Worm (Caenorhabditis elegans) whole organism, L3 larva: Measurements from ENCODE around the gene F17A9.4.

Source experiments
- ZK546.5 ChIP-seq: sonication (generic microtip); optimal IDR thresholded peaks from 2 replicates; lab custom pipeline; 2017; ENCODE audit warnings: missing biosample characterization, missing genetic modification characterization
- ama-1 ChIP-seq: fragments of 150-350 bp; optimal IDR thresholded peaks from 2 replicates; lab custom pipeline; 2018
- ceh-16 ChIP-seq: sonication (generic microtip); optimal IDR thresholded peaks from 2 replicates; lab custom pipeline; 2017; ENCODE audit warnings: missing biosample characterization, missing genetic modification characterization
- ceh-28 ChIP-seq: fragments of 150-350 bp; optimal IDR thresholded peaks from 2 replicates; lab custom pipeline; 2014; ENCODE audit warnings: missing biosample characterization, missing genetic modification reagents, missing genetic modification characterization
- ceh-82 ChIP-seq: fragments of 150-350 bp; optimal IDR thresholded peaks from 2 replicates; lab custom pipeline; 2014; ENCODE audit warnings: missing biosample characterization, missing genetic modification characterization
- daf-12 ChIP-seq: fragments of 150-350 bp; optimal IDR thresholded peaks from 2 replicates; lab custom pipeline; 2014; ENCODE audit warnings: missing biosample characterization, missing genetic modification reagents, missing genetic modification characterization
- egl-27 ChIP-seq: sonication (generic microtip); optimal IDR thresholded peaks from 4 replicates; lab custom pipeline; 2017; ENCODE audit warnings: missing biosample characterization, missing genetic modification reagents, missing genetic modification characterization
- egl-5 ChIP-seq: fragments of 150-350 bp; optimal IDR thresholded peaks from 2 replicates; lab custom pipeline; 2017; ENCODE audit warnings: missing biosample characterization, missing genetic modification reagents, missing genetic modification characterization, inconsistent platforms
- elt-1 ChIP-seq: fragments of 150-350 bp; optimal IDR thresholded peaks from 2 replicates; lab custom pipeline; 2014; ENCODE audit warnings: missing biosample characterization, missing genetic modification characterization
- elt-2 ChIP-seq: sonication (generic microtip); optimal IDR thresholded peaks from 2 replicates; lab custom pipeline; 2016; ENCODE audit warnings: missing genetic modification reagents, mild to moderate bottlenecking, missing genetic modification characterization, missing compliant biosample characterization
- elt-3 ChIP-seq, 3 experiments: fragments of 150-350 bp in 1 of 3; sonication (generic microtip) in 2 of 3; optimal IDR thresholded peaks; 2 replicates in 2 of 3; 4 replicates in 1 of 3; lab custom pipeline; 2014 to 2017; ENCODE audit warnings: missing biosample characterization in 3 of 3, missing genetic modification characterization in 3 of 3
- eor-1 ChIP-seq, 2 experiments: fragments of 150-350 bp; optimal IDR thresholded peaks; 2 replicates each; lab custom pipeline; 2014 to 2018; ENCODE audit warnings: missing biosample characterization in 2 of 2, missing genetic modification characterization in 2 of 2
- fkh-10 ChIP-seq: sonication (generic microtip); optimal IDR thresholded peaks from 2 replicates; lab custom pipeline; 2017; ENCODE audit warnings: missing biosample characterization, missing genetic modification reagents, missing genetic modification characterization
- hmg-11 ChIP-seq: sonication (generic microtip); optimal IDR thresholded peaks from 2 replicates; lab custom pipeline; 2016; ENCODE audit warnings: missing genetic modification characterization, missing compliant biosample characterization
- lin-15B ChIP-seq: fragments of 150-350 bp; optimal IDR thresholded peaks from 2 replicates; lab custom pipeline; 2014; ENCODE audit warnings: missing biosample characterization, missing genetic modification characterization
- lin-39 ChIP-seq: fragments of 150-350 bp; optimal IDR thresholded peaks from 2 replicates; lab custom pipeline; 2018; ENCODE audit warnings: missing biosample characterization, missing genetic modification reagents, missing genetic modification characterization
- mdl-1 ChIP-seq: fragments of 150-350 bp; optimal IDR thresholded peaks from 2 replicates; lab custom pipeline; 2014; ENCODE audit warnings: missing biosample characterization, missing genetic modification characterization
- nhr-11 ChIP-seq: fragments of 150-350 bp; optimal IDR thresholded peaks from 2 replicates; lab custom pipeline; 2014; ENCODE audit warnings: missing biosample characterization, missing genetic modification characterization
- nhr-12 ChIP-seq: fragments of 150-350 bp; optimal IDR thresholded peaks from 2 replicates; lab custom pipeline; 2014; ENCODE audit warnings: missing biosample characterization, missing genetic modification characterization
- nhr-23 ChIP-seq: fragments of 150-350 bp; optimal IDR thresholded peaks from 2 replicates; lab custom pipeline; 2014; ENCODE audit warnings: missing biosample characterization, missing genetic modification reagents, missing genetic modification characterization
- nhr-237 ChIP-seq: fragments of 150-350 bp; optimal IDR thresholded peaks from 2 replicates; lab custom pipeline; 2014; ENCODE audit warnings: missing biosample characterization, missing genetic modification characterization
- nhr-25 ChIP-seq: sonication (generic microtip); optimal IDR thresholded peaks from 2 replicates; lab custom pipeline; 2017; ENCODE audit warnings: missing biosample characterization, missing genetic modification characterization
- nhr-28 ChIP-seq: fragments of 150-350 bp; optimal IDR thresholded peaks from 2 replicates; lab custom pipeline; 2014; ENCODE audit warnings: missing biosample characterization, missing genetic modification characterization
- nhr-67 ChIP-seq: fragments of 150-350 bp; optimal IDR thresholded peaks from 2 replicates; lab custom pipeline; 2014; ENCODE audit warnings: missing biosample characterization, missing genetic modification characterization
- nhr-76 ChIP-seq: fragments of 150-350 bp; sonication (generic microtip); optimal IDR thresholded peaks from 5 replicates; lab custom pipeline; 2014; ENCODE audit warnings: missing biosample characterization, missing genetic modification characterization
- nhr-77 ChIP-seq: fragments of 150-350 bp; optimal IDR thresholded peaks from 2 replicates; lab custom pipeline; 2014; ENCODE audit warnings: missing biosample characterization, missing genetic modification characterization
- pha-4 ChIP-seq: fragments of 150-350 bp; optimal IDR thresholded peaks from 2 replicates; lab custom pipeline; 2014; ENCODE audit warnings: missing biosample characterization, missing genetic modification reagents, missing genetic modification characterization
- pqm-1 ChIP-seq: fragments of 150-350 bp; optimal IDR thresholded peaks from 2 replicates; lab custom pipeline; 2017; ENCODE audit warnings: missing biosample characterization, missing genetic modification characterization, inconsistent platforms
- sea-2 ChIP-seq: fragments of 150-350 bp; sonication (generic microtip); optimal IDR thresholded peaks from 4 replicates; lab custom pipeline; 2014; ENCODE audit warnings: missing biosample characterization, missing genetic modification reagents, missing genetic modification characterization
- skn-1 ChIP-seq: fragments of 150-350 bp; optimal IDR thresholded peaks from 2 replicates; lab custom pipeline; 2014; ENCODE audit warnings: missing biosample characterization, missing genetic modification characterization
- tbx-2 ChIP-seq: sonication (generic microtip); optimal IDR thresholded peaks from 2 replicates; lab custom pipeline; 2016; ENCODE audit warnings: mild to moderate bottlenecking, missing genetic modification characterization, missing compliant biosample characterization
- unc-39 ChIP-seq: sonication (generic microtip); optimal IDR thresholded peaks from 4 replicates; lab custom pipeline; 2017; ENCODE audit warnings: missing biosample characterization, missing genetic modification characterization
- unc-62 ChIP-seq: fragments of 150-350 bp; sonication (generic microtip); optimal IDR thresholded peaks from 4 replicates; lab custom pipeline; 2014; ENCODE audit warnings: missing biosample characterization, missing genetic modification reagents, missing genetic modification characterization
- zag-1 ChIP-seq: fragments of 150-350 bp; optimal IDR thresholded peaks from 2 replicates; lab custom pipeline; 2014; ENCODE audit warnings: missing biosample characterization, missing genetic modification characterization
- ztf-11 ChIP-seq: fragments of 150-350 bp; optimal IDR thresholded peaks from 2 replicates; lab custom pipeline; 2014; ENCODE audit warnings: missing biosample characterization, missing genetic modification characterization
- ztf-4 ChIP-seq: fragments of 150-350 bp; optimal IDR thresholded peaks from 2 replicates; lab custom pipeline; 2014; ENCODE audit warnings: missing biosample characterization, missing genetic modification characterization

Gene F17A9.4

DNA sequence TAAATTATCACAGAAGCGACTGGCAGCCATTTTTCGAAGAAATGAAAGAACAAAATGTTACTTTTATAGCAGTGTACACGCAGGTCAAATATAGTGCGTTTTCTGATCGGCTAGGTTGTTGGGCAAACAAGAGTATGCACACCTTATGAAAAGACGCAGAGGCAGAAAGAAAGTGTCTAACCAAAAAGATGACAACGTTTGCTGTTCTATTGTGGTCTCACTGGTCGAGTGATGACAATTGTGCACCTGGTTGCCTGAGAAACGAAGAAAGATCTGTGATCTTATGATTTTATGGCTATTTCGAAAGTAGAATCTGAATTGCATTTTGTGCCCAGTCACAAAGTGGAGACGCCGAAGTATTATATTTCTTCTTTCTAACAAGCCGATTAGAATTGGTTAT is at the start of gene F17A9.4:
F17A9.4 (minus strand) TSS at position 97 of the 400 bp plus-strand sequence.
- TF ChIP-seq zag-1 = no peak
- TF ChIP-seq pha-4 (tag; lab: Kevin White, UChicago) = peak; percentile 49
- peak; percentile 71 for TF ChIP-seq elt-2 (tag; lab: Kevin White, UChicago)
- peak; percentile 81 for TF ChIP-seq pqm-1 (tag; lab: Kevin White, UChicago)
- TF ChIP-seq nhr-11 (tag; lab: Kevin White, UChicago) = no peak
- TF ChIP-seq nhr-77 = no peak
- no peak for TF ChIP-seq elt-1
- no peak for TF ChIP-seq nhr-25 (tag; lab: Kevin White, UChicago)
- no peak for TF ChIP-seq egl-5 (tag; lab: Kevin White, UChicago)
- TF ChIP-seq ceh-16 (tag; lab: Kevin White, UChicago) = no peak
- no peak for TF ChIP-seq nhr-237
- no peak for TF ChIP-seq hmg-11 (tag; lab: Kevin White, UChicago)
- no peak for TF ChIP-seq nhr-67 (tag; lab: Kevin White, UChicago)
- TF ChIP-seq egl-27 (tag; lab: Kevin White, UChicago) = no peak
- peak; percentile 90 for TF ChIP-seq skn-1
- peak in 1 of 3 experiments; percentile 26 for TF ChIP-seq elt-3 (tag; optimal IDR thresholded peaks at IDR 0.05; lab: Kevin White, UChicago)
- no peak for TF ChIP-seq lin-15B (tag; lab: Kevin White, UChicago)
- no peak for TF ChIP-seq eor-1 (tag; optimal IDR thresholded peaks at IDR 0.05; lab: Kevin White, UChicago)
- TF ChIP-seq ztf-4 (tag; lab: Kevin White, UChicago) = no peak
- TF ChIP-seq ZK546.5 (tag; lab: Kevin White, UChicago) = no peak

DNA sequence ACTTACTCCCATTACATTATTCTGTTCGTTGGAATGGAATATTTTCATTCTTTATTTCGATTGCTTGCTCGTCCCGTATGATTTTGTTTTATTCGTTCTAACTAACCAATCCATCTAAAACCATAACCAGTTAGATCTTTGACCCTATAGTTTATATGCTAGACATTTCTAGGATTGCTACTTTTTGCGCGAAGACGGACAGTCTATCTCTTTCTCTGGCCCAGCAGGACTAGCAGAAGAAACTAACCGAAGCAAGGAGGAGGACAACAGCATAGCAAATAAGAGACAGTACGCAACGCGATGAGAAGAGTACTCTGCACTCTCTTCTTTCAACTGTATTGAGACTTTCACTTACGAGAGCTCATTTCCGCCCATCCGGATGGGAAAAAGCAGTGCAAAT is 27.7 kb upstream of the F17A9.4 start:
- TF ChIP-seq pha-4 (tag; lab: Kevin White, UChicago) (peak; percentile 2), zag-1 (no peak)

ce11 chrV:6135428-6135827 is 25.0 kb upstream of the F17A9.4 start:
- TF ChIP-seq lin-15B (tag; lab: Kevin White, UChicago) = no peak
- TF ChIP-seq ztf-11 (tag; lab: Kevin White, UChicago) = no peak
- TF ChIP-seq nhr-11 (tag; lab: Kevin White, UChicago) = no peak

DNA sequence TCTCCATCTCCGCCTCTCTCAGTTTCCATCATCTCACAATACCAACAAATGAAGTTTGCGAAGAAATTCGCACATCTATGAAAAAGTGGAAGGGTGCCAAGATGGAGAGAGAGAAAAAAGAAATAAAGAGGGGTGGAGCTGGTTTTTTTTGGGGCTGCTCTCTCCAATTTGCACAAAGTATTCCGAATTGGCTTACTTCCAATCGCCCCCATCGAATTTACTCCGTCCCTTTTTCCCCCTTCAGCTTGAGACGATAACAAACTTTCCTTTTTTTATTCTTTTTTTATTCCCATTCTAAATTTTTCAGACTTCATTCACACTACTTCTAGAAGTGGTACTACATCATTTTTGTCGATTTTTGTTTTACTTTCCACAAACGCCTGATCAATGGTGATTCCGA is 20.7 kb upstream of the F17A9.4 start, which contains the start of gene exp-2:
exp-2 (plus strand) TSS at position 301 of the 400 bp plus-strand sequence.
- TF ChIP-seq skn-1 = no peak
- TF ChIP-seq ceh-82 = no peak
- TF ChIP-seq sea-2 (GFP tag; lab: Kevin White, UChicago) = no peak
- no peak for TF ChIP-seq ceh-28
- TF ChIP-seq pqm-1 (tag; lab: Kevin White, UChicago) = no peak
- TF ChIP-seq eor-1 (tag; optimal IDR thresholded peaks at IDR 0.05; lab: Kevin White, UChicago) = no peak
- no peak for TF ChIP-seq daf-12 (tag; lab: Kevin White, UChicago)
- no peak for TF ChIP-seq pha-4 (tag; lab: Kevin White, UChicago)
- TF ChIP-seq ztf-4 (tag; lab: Kevin White, UChicago) = no peak
- TF ChIP-seq nhr-76 (tag; lab: Kevin White, UChicago) = no peak
- no peak for TF ChIP-seq elt-3 (tag; optimal IDR thresholded peaks at IDR 0.05; lab: Kevin White, UChicago)
- no peak for TF ChIP-seq nhr-77
- TF ChIP-seq elt-1 = no peak
- no peak for TF ChIP-seq tbx-2 (tag; lab: Kevin White, UChicago)
- no peak for TF ChIP-seq ztf-11 (tag; lab: Kevin White, UChicago)
- TF ChIP-seq ama-1 (lab: Kevin White, UChicago) = no peak
- no peak for TF ChIP-seq lin-39 (tag; lab: Kevin White, UChicago)
- TF ChIP-seq nhr-28 (tag; lab: Kevin White, UChicago) = no peak
- no peak for TF ChIP-seq fkh-10
- no peak for TF ChIP-seq nhr-11 (tag; lab: Kevin White, UChicago)

ce11 chrV:6128355-6128754 is 17.9 kb upstream of the F17A9.4 start:
- TF ChIP-seq unc-39 (no peak), elt-2 (tag; lab: Kevin White, UChicago) (no peak), skn-1 (no peak), unc-62 (GFP tag; lab: Kevin White, UChicago) (no peak), nhr-23 (tag; lab: Kevin White, UChicago) (no peak), tbx-2 (tag; lab: Kevin White, UChicago) (no peak), mdl-1 (tag; lab: Kevin White, UChicago) (no peak), ztf-11 (tag; lab: Kevin White, UChicago) (no peak), nhr-76 (tag; lab: Kevin White, UChicago) (no peak), nhr-12 (tag; lab: Kevin White, UChicago) (no peak)
